Fruit fly (Drosophila melanogaster) whole organism, embryonic: ENCODE results near the gene Cpr64Ad.

Source experiments
- Awh ChIP-seq: fragments of 200-800 bp; sonication (Bioruptor generic); IDR thresholded peaks from 2 replicates; pipeline ENCODE4, ENCODE4 v1.3.6; 2022; ENCODE audit warnings: missing biosample characterization, missing genetic modification characterization
- Blimp-1 ChIP-seq: fragments of 200-800 bp; sonication (Bioruptor generic); optimal IDR thresholded peaks from 3 replicates; lab custom pipeline; 2018; ENCODE audit warnings: missing biosample characterization, missing genetic modification characterization, mild to moderate bottlenecking, moderate library complexity, missing genetic modification reagents
- CG14014 ChIP-seq: fragments of 200-800 bp; sonication (Bioruptor generic); IDR thresholded peaks from 2 replicates; pipeline ENCODE4 v1.3.6; 2022; ENCODE audit warnings: missing biosample characterization, missing genetic modification characterization
- CG1529 ChIP-seq: fragments of 200-800 bp; sonication (Bioruptor generic); optimal IDR thresholded peaks from 3 replicates; lab custom pipeline; 2018; ENCODE audit warnings: missing biosample characterization, missing genetic modification characterization
- grn ChIP-seq: fragments of 200-800 bp; sonication (Bioruptor generic); optimal IDR thresholded peaks from 3 replicates; lab custom pipeline; 2017; ENCODE audit warnings: missing biosample characterization, missing genetic modification characterization

Cpr64Ad gene

dm6 chr3L:4265836-4266235 lies 50.7 kb downstream of the Cpr64Ad start:
- TF ChIP-seq grn (peak; percentile 1), Awh (GFP tag; lab: Robert Waterston, UW) (0 out of 2 replicates have a peak, but pooled peaks have one; percentile 54), Blimp-1 (peak; percentile 88), CG14014 (GFP tag; lab: Robert Waterston, UW) (no peak), CG1529 (GFP tag; lab: Kevin White, UChicago) (no peak)
